Fruit fly (Drosophila melanogaster) whole organism, embryonic: ENCODE data around the gene CG46304.

ENCODE experiments used
- Atf3 ChIP-seq: fragments of 200-800 bp; sonication (Bioruptor generic); optimal IDR thresholded peaks from 3 replicates; lab custom pipeline; 2016; ENCODE audit warnings: missing biosample characterization, missing genetic modification characterization
- Bdp1 ChIP-seq: fragments of 200-800 bp; sonication (Bioruptor generic); optimal IDR thresholded peaks from 3 replicates; lab custom pipeline; 2016; ENCODE audit warnings: missing biosample characterization, missing genetic modification characterization
- CG10565 ChIP-seq: fragments of 200-800 bp; sonication (Bioruptor generic); optimal IDR thresholded peaks from 3 replicates; lab custom pipeline; 2016; ENCODE audit warnings: missing biosample characterization, mild to moderate bottlenecking, missing genetic modification characterization
- CG11247 ChIP-seq: fragments of 200-800 bp; sonication (Bioruptor generic); IDR thresholded peaks from 2 replicates; pipeline ENCODE4 v1.3.6; 2022; ENCODE audit warnings: missing biosample characterization, missing genetic modification characterization
- CG11560 ChIP-seq: fragments of 200-800 bp; sonication (Bioruptor generic); IDR thresholded peaks from 3 replicates; pipeline ENCODE4 v1.3.6; 2022; ENCODE audit warnings: missing biosample characterization, missing genetic modification characterization
- CG12744 ChIP-seq: fragments of 200-800 bp; sonication (Bioruptor generic); optimal IDR thresholded peaks from 2 replicates; lab custom pipeline; 2016; ENCODE audit warnings: missing biosample characterization, missing genetic modification characterization
- CG14441 ChIP-seq: fragments of 200-800 bp; sonication (Bioruptor generic); IDR thresholded peaks from 2 replicates; pipeline ENCODE4 v1.3.6; 2022; ENCODE audit warnings: missing biosample characterization, missing genetic modification characterization
- CG15011 ChIP-seq: fragments of 200-800 bp; sonication (Bioruptor generic); optimal IDR thresholded peaks from 3 replicates; lab custom pipeline; 2018; ENCODE audit warnings: missing biosample characterization, mild to moderate bottlenecking, missing genetic modification characterization
- CG1529 ChIP-seq: fragments of 200-800 bp; sonication (Bioruptor generic); optimal IDR thresholded peaks from 3 replicates; lab custom pipeline; 2018; ENCODE audit warnings: missing biosample characterization, missing genetic modification characterization
- CG1603 ChIP-seq: fragments of 200-800 bp; sonication (Bioruptor generic); optimal IDR thresholded peaks from 2 replicates; lab custom pipeline; 2019; ENCODE audit warnings: missing biosample characterization, mild to moderate bottlenecking, missing genetic modification characterization, moderate library complexity
- CG1647 ChIP-seq: fragments of 200-800 bp; sonication (Bioruptor generic); optimal IDR thresholded peaks from 3 replicates; lab custom pipeline; 2016; ENCODE audit warnings: missing biosample characterization, missing genetic modification characterization
- CG17802 ChIP-seq: fragments of 200-800 bp; sonication (Bioruptor generic); optimal IDR thresholded peaks from 2 replicates; lab custom pipeline; 2018; ENCODE audit warnings: missing biosample characterization, mild to moderate bottlenecking, missing genetic modification characterization, moderate library complexity
- CG2199 ChIP-seq: fragments of 200-800 bp; sonication (Bioruptor generic); IDR thresholded peaks from 3 replicates; pipeline ENCODE4 v1.3.6; 2022; ENCODE audit warnings: missing biosample characterization, missing genetic modification characterization
- CG3065 ChIP-seq: fragments of 200-800 bp; sonication (Bioruptor generic); optimal IDR thresholded peaks from 2 replicates; lab custom pipeline; 2016; ENCODE audit warnings: missing biosample characterization, missing genetic modification characterization
- CG4854 ChIP-seq: fragments of 200-800 bp; sonication (Bioruptor generic); optimal IDR thresholded peaks from 2 replicates; lab custom pipeline; 2016; ENCODE audit warnings: missing biosample characterization, missing genetic modification characterization, inconsistent platforms
- CG6813 ChIP-seq: fragments of 200-800 bp; sonication (Bioruptor generic); optimal IDR thresholded peaks from 2 replicates; lab custom pipeline; 2017; ENCODE audit warnings: missing biosample characterization, missing genetic modification characterization, mild to moderate bottlenecking, moderate library complexity, missing genetic modification reagents
- CG7271 ChIP-seq: fragments of 200-800 bp; sonication (Bioruptor generic); optimal IDR thresholded peaks from 2 replicates; lab custom pipeline; 2018; ENCODE audit warnings: missing biosample characterization, mild to moderate bottlenecking, missing genetic modification characterization, moderate library complexity
- CG7963 ChIP-seq: fragments of 200-800 bp; sonication (Bioruptor generic); IDR thresholded peaks from 3 replicates; pipeline ENCODE4 v1.3.6; 2022; ENCODE audit warnings: missing biosample characterization, missing genetic modification characterization; ENCODE audit not compliant: partially characterized antibody
- CG8281 ChIP-seq: fragments of 200-800 bp; sonication (Bioruptor generic); optimal IDR thresholded peaks from 2 replicates; lab custom pipeline; 2018; ENCODE audit warnings: missing biosample characterization, mild to moderate bottlenecking, missing genetic modification characterization, moderate library complexity
- CG8290 ChIP-seq, 3 experiments: fragments of 200-800 bp; sonication (Bioruptor generic); optimal IDR thresholded peaks; 2 replicates each; lab custom pipeline; 2016 to 2019; ENCODE audit warnings: missing biosample characterization in 3 of 3, missing genetic modification characterization in 3 of 3, mild to moderate bottlenecking in 2 of 3, moderate library complexity in 1 of 3
- CG8478 ChIP-seq: fragments of >200 bp; optimal IDR thresholded peaks from 2 replicates; lab custom pipeline; 2018
- CHES-1-like ChIP-seq: fragments of 200-800 bp; sonication (Bioruptor generic); optimal IDR thresholded peaks from 2 replicates; lab custom pipeline; 2016; ENCODE audit warnings: missing biosample characterization, missing genetic modification characterization
- Camta ChIP-seq: fragments of 200-800 bp; sonication (Bioruptor generic); optimal IDR thresholded peaks from 2 replicates; lab custom pipeline; 2016; ENCODE audit warnings: missing biosample characterization, missing genetic modification characterization
- Chrac-16 ChIP-seq: fragments of 200-800 bp; sonication (Bioruptor generic); optimal IDR thresholded peaks from 3 replicates; lab custom pipeline; 2016; ENCODE audit warnings: missing biosample characterization, missing genetic modification characterization
- E2f1 ChIP-seq: fragments of 200-800 bp; sonication (Bioruptor generic); IDR thresholded peaks from 2 replicates; pipeline ENCODE4 v1.3.6; 2022; ENCODE audit warnings: missing biosample characterization, missing genetic modification characterization
- Fer1 ChIP-seq: fragments of 200-800 bp; sonication (Bioruptor generic); optimal IDR thresholded peaks from 2 replicates; lab custom pipeline; 2017; ENCODE audit warnings: missing biosample characterization, mild to moderate bottlenecking, missing genetic modification characterization
- H15 ChIP-seq: fragments of 200-800 bp; sonication (Bioruptor generic); IDR thresholded peaks from 3 replicates; pipeline ENCODE4 v1.3.6; 2022; ENCODE audit warnings: missing biosample characterization, missing genetic modification characterization
- HLH54F ChIP-seq: fragments of 200-800 bp; sonication (Bioruptor generic); optimal IDR thresholded peaks from 3 replicates; lab custom pipeline; 2016; ENCODE audit warnings: missing biosample characterization, missing genetic modification characterization
- Med ChIP-seq: fragments of 200-800 bp; sonication (Bioruptor generic); peaks from one replicate; lab custom pipeline; 2016; ENCODE audit warnings: missing biosample characterization, missing genetic modification characterization, mild to moderate bottlenecking, inconsistent platforms, moderate library complexity
- Oli ChIP-seq: fragments of 200-800 bp; sonication (Bioruptor generic); optimal IDR thresholded peaks from 2 replicates; lab custom pipeline; 2018; ENCODE audit warnings: missing biosample characterization, mild to moderate bottlenecking, missing genetic modification characterization, moderate library complexity
- Tbp ChIP-seq: fragments of >200 bp; optimal IDR thresholded peaks from 2 replicates; lab custom pipeline; 2018; ENCODE audit warnings: missing biosample characterization, missing genetic modification characterization
- Vsx1 ChIP-seq: fragments of 200-800 bp; sonication (Bioruptor generic); optimal IDR thresholded peaks from 2 replicates; lab custom pipeline; 2017; ENCODE audit warnings: missing biosample characterization, mild to moderate bottlenecking, missing genetic modification characterization, missing genetic modification reagents
- az2 ChIP-seq: fragments of 200-800 bp; sonication (Bioruptor generic); optimal IDR thresholded peaks from 3 replicates; lab custom pipeline; 2016; ENCODE audit warnings: missing biosample characterization, missing genetic modification characterization
- cad ChIP-seq: fragments of >200 bp; optimal IDR thresholded peaks from 2 replicates; lab custom pipeline; 2017; ENCODE audit warnings: missing biosample characterization, missing genetic modification characterization
- chif ChIP-seq, 2 experiments: fragments of 200-800 bp; sonication (Bioruptor generic); optimal IDR thresholded peaks; 3 replicates each; lab custom pipeline; 2016; ENCODE audit warnings: missing biosample characterization in 2 of 2, missing genetic modification characterization in 2 of 2
- crp ChIP-seq, 2 experiments: fragments of 200-800 bp; sonication (Bioruptor generic); optimal IDR thresholded peaks; 2 replicates in 1 of 2; 3 replicates in 1 of 2; lab custom pipeline; 2017; ENCODE audit warnings: missing biosample characterization in 2 of 2, missing genetic modification characterization in 2 of 2, mild to moderate bottlenecking in 1 of 2, moderate library complexity in 1 of 2
- emc ChIP-seq: fragments of 200-800 bp; sonication (Bioruptor generic); optimal IDR thresholded peaks from 2 replicates; lab custom pipeline; 2016; ENCODE audit warnings: missing biosample characterization, missing genetic modification characterization
- fd64A ChIP-seq: fragments of 200-800 bp; sonication (Bioruptor generic); optimal IDR thresholded peaks from 3 replicates; lab custom pipeline; 2018; ENCODE audit warnings: missing biosample characterization, mild to moderate bottlenecking, missing genetic modification characterization
- ftz-f1 ChIP-seq: fragments of 200-800 bp; sonication (Bioruptor generic); optimal IDR thresholded peaks from 2 replicates; lab custom pipeline; 2016; ENCODE audit warnings: missing biosample characterization, missing genetic modification characterization
- gcm2 ChIP-seq: fragments of 200-800 bp; sonication (Bioruptor generic); optimal IDR thresholded peaks from 2 replicates; lab custom pipeline; 2016; ENCODE audit warnings: missing biosample characterization, missing genetic modification characterization
- gsb-n ChIP-seq: fragments of 200-800 bp; sonication (Bioruptor generic); optimal IDR thresholded peaks from 3 replicates; lab custom pipeline; 2018; ENCODE audit warnings: missing biosample characterization, mild to moderate bottlenecking, missing genetic modification characterization
- hkb ChIP-seq, 2 experiments: fragments of 200-800 bp in 1 of 2; fragments of >200 bp in 1 of 2; sonication (Bioruptor generic) in 1 of 2; IDR thresholded peaks in 1 of 2; optimal IDR thresholded peaks in 1 of 2; 2 replicates each; pipeline versions ENCODE4 v1.3.6 to Lab custom; 2017 to 2022; ENCODE audit warnings: missing biosample characterization in 1 of 2, missing genetic modification characterization in 1 of 2
- kni ChIP-seq: fragments of 200-800 bp; sonication (Bioruptor generic); optimal IDR thresholded peaks from 3 replicates; lab custom pipeline; 2017; ENCODE audit warnings: mild to moderate bottlenecking, missing biosample characterization, missing genetic modification reagents, missing genetic modification characterization
- odd ChIP-seq: fragments of 200-800 bp; sonication (Bioruptor generic); optimal IDR thresholded peaks from 2 replicates; lab custom pipeline; 2017; ENCODE audit warnings: missing biosample characterization, mild to moderate bottlenecking, missing genetic modification characterization
- p53 ChIP-seq: fragments of 200-800 bp; sonication (Bioruptor generic); optimal IDR thresholded peaks from 2 replicates; lab custom pipeline; 2016; ENCODE audit warnings: missing biosample characterization, missing genetic modification characterization
- prd ChIP-seq, 3 experiments: fragments of >200 bp in 2 of 3; fragments of 200-800 bp in 1 of 3; sonication (Bioruptor generic) in 1 of 3; optimal IDR thresholded peaks in 2 of 3; IDR thresholded peaks in 1 of 3; 2 replicates in 2 of 3; 3 replicates in 1 of 3; pipeline versions ENCODE4 v1.3.6 to Lab custom; 2017 to 2022; ENCODE audit warnings: missing biosample characterization in 1 of 3, missing genetic modification characterization in 1 of 3
- seq ChIP-seq: fragments of 200-800 bp; sonication (Bioruptor generic); IDR thresholded peaks from 2 replicates; pipeline ENCODE4 v1.3.6; 2022; ENCODE audit warnings: missing biosample characterization, missing genetic modification characterization
- sim ChIP-seq: fragments of 200-800 bp; sonication (Bioruptor generic); IDR thresholded peaks from 2 replicates; pipeline ENCODE4 v1.3.6; 2022; ENCODE audit warnings: missing biosample characterization, missing genetic modification characterization
- toy ChIP-seq: fragments of 200-800 bp; sonication (Bioruptor generic); IDR thresholded peaks from 2 replicates; pipeline ENCODE4 v1.3.6; 2022; ENCODE audit warnings: missing biosample characterization, missing genetic modification characterization

Gene CG46304

dm6 chr2L:18965367-18966213 is 19.5 kb downstream of the CG46304 start (continued):
- TF ChIP-seq CG1603 (tag; lab: Kevin White, UChicago) (no peak), CG7963 (GFP tag; lab: Robert Waterston, UW) (no peak), E2f1 (GFP tag; lab: Robert Waterston, UW) (peak; percentile 8; the same call in 1 of the 2 replicates), CG17802 (tag; lab: Kevin White, UChicago) (no peak), CG4854 (GFP tag; lab: Kevin White, UChicago) (no peak), Vsx1 (GFP tag; lab: Kevin White, UChicago) (no peak), toy (no peak), CG8281 (tag; lab: Kevin White, UChicago) (no peak), kni (no peak), Chrac-16 (GFP tag; lab: Kevin White, UChicago) (no peak), cad (GFP tag; lab: Kevin White, UChicago) (no peak), HLH54F (GFP tag; lab: Kevin White, UChicago) (no peak), seq (no peak), chif (GFP tag; optimal IDR thresholded peaks at IDR 0.05; lab: Kevin White, UChicago) (no peak), gsb-n (tag; lab: Kevin White, UChicago) (no peak), crp (GFP tag; optimal IDR thresholded peaks at IDR 0.05; lab: Kevin White, UChicago) (peak in 1 of 2 experiments; percentile 5), CG11560 (tag; lab: Robert Waterston, UW) (no peak), az2 (GFP tag; lab: Kevin White, UChicago) (no peak), H15 (GFP tag; lab: Robert Waterston, UW) (no peak), CG3065 (GFP tag; lab: Kevin White, UChicago) (no peak), CG6813 (GFP tag; lab: Kevin White, UChicago) (no peak), Atf3 (GFP tag; lab: Kevin White, UChicago) (no peak), CG7271 (no peak), Bdp1 (GFP tag; lab: Kevin White, UChicago) (no peak), p53 (GFP tag; lab: Kevin White, UChicago) (no peak), CG2199 (no peak), CG15011 (peak; percentile 72), Fer1 (peak; percentile 54), CG14441 (GFP tag; lab: Robert Waterston, UW) (0 out of 2 replicates have a peak, but pooled peaks have one; percentile 22), Tbp (no peak), Oli (tag; lab: Kevin White, UChicago) (peak; percentile 28), ftz-f1 (GFP tag; lab: Kevin White, UChicago) (no peak), CG10565 (GFP tag; lab: Kevin White, UChicago) (no peak), prd (optimal IDR thresholded peaks at IDR 0.05; lab: Kevin White, UChicago) (no peak), prd (GFP tag; IDR thresholded peaks at IDR 0.05; lab: Robert Waterston, UW) (peak; percentile 33; the same call in 1 of the 3 replicates), gcm2 (GFP tag; lab: Kevin White, UChicago) (no peak), CG1529 (GFP tag; lab: Kevin White, UChicago) (no peak), fd64A (GFP tag; lab: Kevin White, UChicago) (no peak), Med (GFP tag; lab: Kevin White, UChicago) (peak; percentile 29), hkb (optimal IDR thresholded peaks at IDR 0.05; lab: Kevin White, UChicago) (no peak), hkb (GFP tag; IDR thresholded peaks at IDR 0.05; lab: Robert Waterston, UW) (0 out of 2 replicates have a peak, but pooled peaks have one; percentile 36), CG11247 (GFP tag; lab: Robert Waterston, UW) (no peak), emc (GFP tag; lab: Kevin White, UChicago) (no peak), CG8290 (GFP tag; optimal IDR thresholded peaks at IDR 0.05; lab: Kevin White, UChicago) (no peak), CG8290 (tag; optimal IDR thresholded peaks at IDR 0.05; lab: Kevin White, UChicago) (no peak), CG1647 (GFP tag; lab: Kevin White, UChicago) (no peak), CG12744 (GFP tag; lab: Kevin White, UChicago) (no peak), sim (GFP tag; lab: Robert Waterston, UW) (no peak), odd (GFP tag; lab: Kevin White, UChicago) (no peak), CHES-1-like (GFP tag; lab: Kevin White, UChicago) (no peak), CG8478 (lab: Kevin White, UChicago) (no peak), Camta (no peak)
